Worm (Caenorhabditis elegans): ENCODE results near the gene BE10.5.
A peak's percentile ranks its signal among the peaks of the same experiment; 100 is the strongest.

BE10.5 gene

DNA sequence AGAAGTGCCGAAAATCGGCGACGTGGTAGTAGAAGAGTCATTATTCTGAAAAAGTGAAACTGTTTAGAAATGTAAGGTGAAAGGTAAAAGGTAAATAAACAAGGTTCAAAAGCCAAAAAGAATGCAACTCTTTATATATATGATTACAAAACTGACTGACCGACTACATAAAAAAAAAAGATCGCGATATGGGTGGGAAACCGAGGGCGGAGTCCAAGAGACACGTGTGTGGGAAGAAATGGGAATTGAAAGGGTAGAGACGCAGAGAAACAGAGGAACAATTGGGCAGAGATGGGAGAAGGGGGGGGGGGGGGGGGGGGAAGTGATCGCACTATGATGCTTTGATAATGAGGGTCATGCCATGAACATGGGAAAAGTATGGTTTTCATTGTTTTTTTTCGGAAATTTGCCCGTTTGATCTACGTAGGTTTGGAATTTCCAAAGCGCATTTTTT, 32.3 kb upstream of the BE10.5 start, which contains the start of gene Y37D8A.4 (continued):
- TF ChIP-seq ama-1 (optimal IDR thresholded peaks at IDR 0.05) (no peak), lsy-2 (tag; optimal IDR thresholded peaks at IDR 0.05) (peak in 1 of 2 experiments; percentile 32), hlh-11 (tag; optimal IDR thresholded peaks at IDR 0.05) (peak; percentile 91), dmd-6 (GFP tag; IDR thresholded peaks at IDR 0.05) (peak; percentile 87), ceh-82 (tag; optimal IDR thresholded peaks at IDR 0.05) (no peak), snpc-4 (tag; optimal IDR thresholded peaks at IDR 0.05) (no peak), nhr-77 (tag; optimal IDR thresholded peaks at IDR 0.05) (peak; percentile 68), T20F7.1 (GFP tag; optimal IDR thresholded peaks at IDR 0.05) (peak; percentile 24), set-16 (GFP tag; IDR thresholded peaks at IDR 0.05) (peak; percentile 45; the same call in 1 of the 2 replicates), snpc-1.2 (GFP tag; IDR thresholded peaks at IDR 0.05) (no peak), lin-15B (tag; optimal IDR thresholded peaks at IDR 0.05) (no peak), lir-3 (tag; optimal IDR thresholded peaks at IDR 0.05) (no peak), saeg-2 (GFP tag; IDR thresholded peaks at IDR 0.05) (no peak), sdz-12 (GFP tag; optimal IDR thresholded peaks at IDR 0.05) (no peak), daf-12 (tag; optimal IDR thresholded peaks at IDR 0.05) (no peak), F37D6.2 (tag; optimal IDR thresholded peaks at IDR 0.05) (no peak), ceh-62 (tag; optimal IDR thresholded peaks at IDR 0.05) (no peak), dve-1 (tag; optimal IDR thresholded peaks at IDR 0.05; ENCODE audit: insufficient read depth) (peak; percentile 74), mxl-3 (GFP tag; optimal IDR thresholded peaks at IDR 0.05) (peak; percentile 98), pha-4 (GFP tag; IDR thresholded peaks at IDR 0.05) (peak; percentile 49; the same call in 1 of the 2 replicates), pha-4 (tag; optimal IDR thresholded peaks at IDR 0.05) (no peak), F10B5.3 (tag; optimal IDR thresholded peaks at IDR 0.05) (no peak), vab-7 (GFP tag; IDR thresholded peaks at IDR 0.05) (no peak), nhr-25 (tag; optimal IDR thresholded peaks at IDR 0.05; ENCODE audit: borderline replicate concordance, insufficient read depth) (no peak), unc-130 (GFP tag; optimal IDR thresholded peaks at IDR 0.05) (no peak), dmd-8 (GFP tag; IDR thresholded peaks at IDR 0.05) (no peak), duxl-1 (tag; optimal IDR thresholded peaks at IDR 0.05; ENCODE audit: poor library complexity) (no peak)

DNA sequence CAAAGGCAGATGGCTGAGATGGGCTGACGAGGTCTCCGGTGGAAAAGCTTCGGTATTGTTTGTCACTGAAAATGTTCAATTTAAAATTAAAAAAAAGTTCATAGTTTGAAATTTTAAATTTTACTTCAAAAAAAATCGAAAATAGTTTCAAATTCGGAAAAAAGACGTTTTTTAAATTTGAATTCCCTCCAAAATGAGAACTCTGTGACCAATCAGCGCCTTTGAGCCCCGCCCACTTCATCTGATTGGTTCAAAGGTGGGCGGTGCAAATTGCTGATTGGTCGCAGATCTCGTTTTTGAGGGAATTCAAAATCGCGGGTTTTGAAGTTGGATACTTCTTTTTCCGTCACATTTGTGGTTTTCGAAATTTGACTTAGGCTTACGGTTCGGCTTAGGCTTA, 31.7 kb upstream of the BE10.5 start:
- no peak for TF ChIP-seq lin-13 (GFP tag; optimal IDR thresholded peaks at IDR 0.05)
- TF ChIP-seq lin-15B (tag; optimal IDR thresholded peaks at IDR 0.05), result no peak
- peak; percentile 7 for TF ChIP-seq mes-2 (tag; optimal IDR thresholded peaks at IDR 0.05; ENCODE audit: poor library complexity, severe bottlenecking)
- TF ChIP-seq ZK546.5 (tag; optimal IDR thresholded peaks at IDR 0.05), result no peak
- no peak for TF ChIP-seq zip-2 (tag; optimal IDR thresholded peaks at IDR 0.05)
- no peak for TF ChIP-seq cey-2 (tag; optimal IDR thresholded peaks at IDR 0.05; ENCODE audit: borderline replicate concordance, insufficient read depth)

DNA sequence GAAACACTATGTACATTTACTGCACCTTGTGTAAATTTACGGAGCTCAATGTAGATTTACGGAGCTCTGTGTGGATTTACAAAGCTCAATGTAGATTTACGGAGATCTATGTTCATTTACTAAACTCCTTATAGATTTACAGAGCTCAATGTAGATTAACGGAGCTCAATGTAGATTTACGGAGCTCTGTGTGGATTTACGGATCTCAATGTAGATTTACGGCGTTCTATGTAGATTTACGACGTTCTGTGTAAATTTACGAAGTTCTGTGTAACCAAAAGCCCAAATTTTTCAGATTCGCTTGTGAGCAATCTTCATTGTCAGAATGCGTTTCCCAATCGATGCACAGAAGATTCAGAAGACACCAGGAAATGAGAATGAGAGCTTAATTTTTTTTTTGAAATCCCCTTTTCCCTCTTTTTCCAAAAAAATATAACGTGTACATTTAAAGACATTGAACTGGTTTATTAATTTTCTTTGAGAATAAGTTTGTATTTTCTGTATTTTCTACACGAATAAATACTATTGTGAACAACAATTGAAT, 30.2 kb upstream of the BE10.5 start:
- TF ChIP-seq lin-13 (GFP tag; optimal IDR thresholded peaks at IDR 0.05) (no peak), F37D6.2 (tag; optimal IDR thresholded peaks at IDR 0.05) (no peak), lin-1 (GFP tag; IDR thresholded peaks at IDR 0.05) (no peak), ceh-20 (GFP tag; IDR thresholded peaks at IDR 0.05) (no peak), lin-29 (GFP tag; IDR thresholded peaks at IDR 0.05) (no peak), T20F7.1 (GFP tag; optimal IDR thresholded peaks at IDR 0.05) (no peak)

DNA sequence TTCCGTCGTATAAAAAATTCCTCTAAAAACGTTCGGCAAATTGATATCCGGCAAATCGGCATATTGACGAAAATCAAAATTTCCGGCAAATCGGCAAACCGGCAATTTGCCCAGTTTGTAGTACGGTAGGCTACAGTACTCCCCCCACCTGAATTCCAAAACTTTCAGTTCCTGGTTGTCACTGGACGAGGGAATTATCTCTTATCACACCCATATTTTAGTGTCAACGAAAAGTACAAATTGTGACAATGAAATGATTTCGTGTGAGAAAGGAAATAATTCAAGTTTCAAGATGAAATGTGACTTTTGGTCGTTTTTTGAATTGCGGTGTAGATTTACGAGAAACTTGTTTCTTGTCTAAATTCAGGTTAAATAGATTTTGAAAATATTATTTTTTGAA, 26.5 kb upstream of the BE10.5 start:
- TF ChIP-seq dmd-6 (GFP tag; IDR thresholded peaks at IDR 0.05), result peak; percentile 83
- TF ChIP-seq aly-2 (tag; optimal IDR thresholded peaks at IDR 0.05), result no peak
- TF ChIP-seq nhr-42 (GFP tag; IDR thresholded peaks at IDR 0.05), result 0 out of 2 replicates have a peak, but pooled peaks have one; percentile 17
- no peak for TF ChIP-seq lin-39 (tag; optimal IDR thresholded peaks at IDR 0.05)
- peak; percentile 66 for TF ChIP-seq dve-1 (tag; optimal IDR thresholded peaks at IDR 0.05; ENCODE audit: insufficient read depth)
- TF ChIP-seq hlh-11 (tag; optimal IDR thresholded peaks at IDR 0.05), result peak; percentile 53
- peak; percentile 5 for TF ChIP-seq mes-2 (tag; optimal IDR thresholded peaks at IDR 0.05; ENCODE audit: poor library complexity, severe bottlenecking)
- TF ChIP-seq nhr-28 (tag; optimal IDR thresholded peaks at IDR 0.05), result peak; percentile 62
- no peak for TF ChIP-seq lim-7 (GFP tag; IDR thresholded peaks at IDR 0.05)
- TF ChIP-seq ZK337.2 (GFP tag; IDR thresholded peaks at IDR 0.05), result no peak
- no peak for TF ChIP-seq ceh-32 (tag; optimal IDR thresholded peaks at IDR 0.05; ENCODE audit: poor library complexity)
- peak; percentile 7 for TF ChIP-seq hlh-30 (tag; optimal IDR thresholded peaks at IDR 0.05; ENCODE audit: insufficient read depth)
- no peak for TF ChIP-seq madf-5 (GFP tag; IDR thresholded peaks at IDR 0.05)
